Worm (Caenorhabditis elegans): ENCODE measurements around the gene D2023.4.

The D2023.4 gene

DNA sequence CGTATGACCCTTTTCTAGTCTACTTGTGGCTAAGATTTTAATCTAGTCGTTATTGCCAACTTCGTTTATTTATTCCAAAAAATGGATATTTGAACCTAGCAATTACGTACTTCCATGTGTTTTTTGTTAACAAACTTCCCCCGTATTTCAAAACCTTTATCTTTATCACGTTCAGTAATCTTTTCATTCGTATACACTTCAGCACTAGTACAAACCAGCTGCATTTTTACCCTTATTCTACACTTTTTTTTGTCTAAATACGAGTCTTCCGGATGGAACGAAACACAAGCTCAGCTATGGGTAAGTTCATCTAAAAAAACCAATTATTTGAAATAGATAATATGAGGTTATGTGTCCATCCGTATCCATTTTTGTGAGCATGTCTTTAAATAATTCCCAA is 36.1 kb downstream of the D2023.4 start, which contains the start of gene D2023.1:
TSS of gene D2023.1 (plus strand) at position 77 of the 400 bp plus-strand sequence.
- TF ChIP-seq ZK546.5 (tag; optimal IDR thresholded peaks at IDR 0.05) (no peak), unc-39 (tag; optimal IDR thresholded peaks at IDR 0.05) (no peak), nhr-25 (tag; optimal IDR thresholded peaks at IDR 0.05) (no peak), aly-2 (tag; optimal IDR thresholded peaks at IDR 0.05) (no peak), nhr-12 (tag; optimal IDR thresholded peaks at IDR 0.05) (no peak), sma-9 (GFP tag; optimal IDR thresholded peaks at IDR 0.05) (no peak), sma-9 (tag; optimal IDR thresholded peaks at IDR 0.05) (no peak), egl-27 (tag; optimal IDR thresholded peaks at IDR 0.05) (no peak), unc-55 (GFP tag; optimal IDR thresholded peaks at IDR 0.05) (no peak), peb-1 (tag; optimal IDR thresholded peaks at IDR 0.05) (no peak), lin-11 (tag; optimal IDR thresholded peaks at IDR 0.05) (no peak), snpc-4 (tag; optimal IDR thresholded peaks at IDR 0.05) (no peak), F13H6.1 (tag; optimal IDR thresholded peaks at IDR 0.05) (no peak), unc-62 (GFP tag; optimal IDR thresholded peaks at IDR 0.05) (no peak), elt-3 (tag; optimal IDR thresholded peaks at IDR 0.05) (no peak), blmp-1 (tag; optimal IDR thresholded peaks at IDR 0.05; ENCODE audit: insufficient read depth) (no peak), ztf-1 (GFP tag; conservative IDR thresholded peaks at IDR 0.05) (no peak), sma-3 (GFP tag; optimal IDR thresholded peaks at IDR 0.05) (no peak), alr-1 (tag; optimal IDR thresholded peaks at IDR 0.05) (no peak), zag-1 (tag; optimal IDR thresholded peaks at IDR 0.05) (no peak), gmeb-1 (tag; optimal IDR thresholded peaks at IDR 0.05) (no peak)

DNA sequence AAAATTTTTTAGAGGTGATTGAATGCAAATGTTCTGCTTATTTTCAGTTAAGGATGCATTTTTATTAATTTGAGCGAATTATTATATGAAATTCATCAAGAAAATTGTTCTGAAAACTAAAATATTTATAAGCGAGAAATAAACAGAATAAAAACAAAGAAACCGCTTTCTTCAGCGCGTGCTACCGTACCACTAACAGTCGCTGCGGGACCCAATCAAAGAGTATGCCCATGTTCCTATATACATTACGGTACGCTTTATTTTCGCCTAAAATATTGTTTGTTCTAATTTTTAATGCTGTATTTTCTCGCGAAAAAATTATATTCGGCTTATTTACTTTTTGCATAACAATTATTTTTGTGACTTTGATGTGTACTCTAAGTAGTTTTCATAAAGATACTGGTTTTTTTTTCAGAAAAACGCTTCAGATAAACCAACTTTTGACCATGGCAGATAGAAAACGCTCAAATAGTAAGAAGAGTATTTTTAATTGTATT is 37.8 kb downstream of the D2023.4 start, which contains the start of gene F55A11.8:
TSS of gene F55A11.8 (plus strand) at position 447 of the 497 bp plus-strand sequence.
- TF ChIP-seq sem-4 (tag; optimal IDR thresholded peaks at IDR 0.05) (no peak), ama-1 (optimal IDR thresholded peaks at IDR 0.05) (no peak), egl-27 (tag; optimal IDR thresholded peaks at IDR 0.05) (no peak), blmp-1 (tag; optimal IDR thresholded peaks at IDR 0.05; ENCODE audit: insufficient read depth) (no peak), unc-55 (GFP tag; optimal IDR thresholded peaks at IDR 0.05) (no peak), mbf-1 (tag; optimal IDR thresholded peaks at IDR 0.05) (no peak), fos-1 (tag; optimal IDR thresholded peaks at IDR 0.05) (no peak), nhr-23 (tag; optimal IDR thresholded peaks at IDR 0.05) (no peak), ceh-16 (tag; optimal IDR thresholded peaks at IDR 0.05) (no peak), mab-5 (tag; optimal IDR thresholded peaks at IDR 0.05) (no peak), lin-39 (tag; optimal IDR thresholded peaks at IDR 0.05) (no peak), unc-62 (GFP tag; optimal IDR thresholded peaks at IDR 0.05) (no peak), sma-3 (GFP tag; optimal IDR thresholded peaks at IDR 0.05) (no peak), lin-11 (tag; optimal IDR thresholded peaks at IDR 0.05) (no peak), elt-3 (tag; optimal IDR thresholded peaks at IDR 0.05) (no peak), elt-1 (tag; optimal IDR thresholded peaks at IDR 0.05) (no peak), nhr-11 (tag; optimal IDR thresholded peaks at IDR 0.05) (no peak), ztf-1 (GFP tag; conservative IDR thresholded peaks at IDR 0.05) (no peak), nhr-25 (tag; optimal IDR thresholded peaks at IDR 0.05) (no peak)

DNA sequence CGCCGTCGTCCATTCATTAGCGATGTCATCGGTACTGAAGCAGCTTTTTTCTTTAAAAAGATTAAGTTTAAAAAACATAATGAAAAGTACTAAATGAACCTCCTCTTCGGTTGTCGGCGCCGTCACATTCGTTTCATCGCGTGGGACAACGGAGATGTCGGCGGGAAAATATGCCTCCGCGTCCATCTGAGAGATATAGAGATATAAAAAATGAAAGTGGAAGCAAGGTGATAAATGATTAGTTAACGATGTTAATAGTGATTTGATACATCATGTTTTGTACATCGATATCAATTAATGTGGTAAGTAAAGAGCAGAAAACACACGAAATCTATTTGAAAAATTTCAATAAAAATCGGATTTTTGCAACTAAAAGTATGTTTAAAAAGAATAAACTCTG is 38.3 kb downstream of the D2023.4 start, which contains the start of gene F55A11.7:
TSS of gene F55A11.7 (minus strand) at position 186 of the 400 bp plus-strand sequence.
- TF ChIP-seq fos-1 (tag; optimal IDR thresholded peaks at IDR 0.05) (no peak), ceh-82 (tag; optimal IDR thresholded peaks at IDR 0.05) (no peak), sem-4 (tag; optimal IDR thresholded peaks at IDR 0.05) (no peak), lin-13 (GFP tag; optimal IDR thresholded peaks at IDR 0.05) (no peak), R02D3.7 (tag; optimal IDR thresholded peaks at IDR 0.05) (no peak), alr-1 (tag; optimal IDR thresholded peaks at IDR 0.05) (no peak), nhr-237 (tag; optimal IDR thresholded peaks at IDR 0.05) (no peak), nhr-11 (tag; optimal IDR thresholded peaks at IDR 0.05) (no peak), nhr-12 (tag; optimal IDR thresholded peaks at IDR 0.05) (no peak), nhr-23 (tag; optimal IDR thresholded peaks at IDR 0.05) (no peak), unc-62 (GFP tag; optimal IDR thresholded peaks at IDR 0.05) (no peak), unc-39 (tag; optimal IDR thresholded peaks at IDR 0.05) (no peak), skn-1 (tag; optimal IDR thresholded peaks at IDR 0.05) (no peak), nhr-77 (tag; optimal IDR thresholded peaks at IDR 0.05) (no peak), gmeb-1 (tag; optimal IDR thresholded peaks at IDR 0.05) (no peak)
